Worm (Caenorhabditis elegans) whole organism, late embryonic: ENCODE data around the gene cct-8.

Source experiments
- ceh-30 ChIP-seq: fragments of 150-350 bp; optimal IDR thresholded peaks from 2 replicates; lab custom pipeline; 2014; ENCODE audit warnings: missing biosample characterization, missing genetic modification characterization
- sdc-2 ChIP-seq: sonication (generic microtip); optimal IDR thresholded peaks from 2 replicates; lab custom pipeline; 2016; ENCODE audit warnings: missing genotype, missing genetic modification characterization, missing compliant biosample characterization
- zip-5 ChIP-seq: sonication (generic microtip); optimal IDR thresholded peaks from 2 replicates; lab custom pipeline; 2016; ENCODE audit warnings: missing genetic modification characterization, missing compliant biosample characterization

- no peak for TF ChIP-seq ceh-30 (tag; lab: Kevin White, UChicago)
- no peak for TF ChIP-seq sdc-2 (tag; lab: Kevin White, UChicago)
- TF ChIP-seq zip-5 (tag; lab: Kevin White, UChicago): no peak
Measured at ce11 chrIV:1063058-1063457, 30.7 kb downstream of the cct-8 start.
